Fruit fly (Drosophila melanogaster): ENCODE results near the gene osk.

Gene osk

DNA sequence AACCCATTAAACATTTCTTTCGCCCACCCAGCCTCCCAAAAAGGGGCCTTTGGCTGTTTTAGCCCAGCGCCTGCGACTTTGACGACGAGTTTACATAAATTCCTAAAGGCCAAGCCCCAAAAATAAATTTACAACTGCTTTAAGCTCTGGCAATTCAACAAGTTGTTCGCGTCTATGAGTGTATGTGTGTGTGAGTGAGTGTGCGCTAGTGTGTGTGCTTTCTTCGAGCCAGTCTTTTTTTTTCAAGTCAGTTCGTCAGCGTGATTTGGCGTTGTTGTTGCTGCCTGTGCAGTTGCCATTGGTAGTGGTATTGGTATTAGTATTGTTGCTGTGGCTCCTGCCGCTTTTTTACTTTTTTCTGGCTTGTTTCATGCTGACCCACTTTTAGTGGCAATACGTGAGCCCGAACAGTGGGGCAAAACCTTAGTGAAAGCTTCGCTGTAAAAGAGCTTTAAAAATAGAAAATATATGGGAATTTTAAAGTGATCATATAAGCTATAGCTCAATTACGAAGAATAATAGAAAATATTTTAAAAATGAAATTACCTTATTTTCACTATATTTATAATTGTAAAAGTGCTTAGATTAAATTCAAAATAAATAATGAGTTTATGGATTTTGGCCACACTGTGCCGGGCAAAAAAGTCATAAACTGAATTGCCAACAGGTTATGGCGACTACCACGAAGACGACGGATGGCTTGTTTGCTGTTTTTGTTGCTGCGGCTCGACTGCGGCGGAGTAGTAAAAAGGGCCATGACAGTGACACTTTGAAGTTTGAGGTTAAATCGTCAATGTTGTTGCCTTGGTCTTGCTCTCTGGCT lies 10.8 kb downstream of the osk start:
- TF ChIP-seq CG17801 (GFP tag; optimal IDR thresholded peaks at IDR 0.05; ENCODE audit: partially characterized antibody), result no peak

- no peak for TF ChIP-seq CG17801 (GFP tag; optimal IDR thresholded peaks at IDR 0.05; ENCODE audit: partially characterized antibody)
These were observed 11.5 kb downstream of the osk start for dm6 chr3R:8946429-8946828.

- TF ChIP-seq CG17801 (GFP tag; optimal IDR thresholded peaks at IDR 0.05; ENCODE audit: partially characterized antibody), result no peak
These were observed 13.0 kb downstream of the osk start for dm6 chr3R:8947757-8948428.

DNA sequence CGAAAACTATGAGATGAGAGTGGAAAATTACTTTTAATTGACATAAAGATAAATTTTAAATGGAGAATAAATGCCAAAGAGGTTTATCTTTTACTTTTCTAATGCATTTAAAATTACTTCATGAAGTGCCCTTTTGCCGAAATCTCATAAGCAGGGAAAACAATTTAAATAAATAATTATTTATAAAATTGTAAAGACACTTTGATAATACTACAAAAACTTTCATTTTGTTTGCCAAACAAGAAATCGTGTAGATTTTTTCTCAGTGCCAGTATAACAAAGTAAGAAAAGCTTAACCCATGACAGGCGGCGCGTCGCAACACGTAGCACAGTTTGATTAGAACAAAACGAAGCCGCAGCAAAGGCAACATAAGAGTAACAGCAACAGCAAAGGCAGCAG lies 13.9 kb downstream of the osk start:
- no peak for TF ChIP-seq CG17801 (GFP tag; optimal IDR thresholded peaks at IDR 0.05; ENCODE audit: partially characterized antibody)

DNA sequence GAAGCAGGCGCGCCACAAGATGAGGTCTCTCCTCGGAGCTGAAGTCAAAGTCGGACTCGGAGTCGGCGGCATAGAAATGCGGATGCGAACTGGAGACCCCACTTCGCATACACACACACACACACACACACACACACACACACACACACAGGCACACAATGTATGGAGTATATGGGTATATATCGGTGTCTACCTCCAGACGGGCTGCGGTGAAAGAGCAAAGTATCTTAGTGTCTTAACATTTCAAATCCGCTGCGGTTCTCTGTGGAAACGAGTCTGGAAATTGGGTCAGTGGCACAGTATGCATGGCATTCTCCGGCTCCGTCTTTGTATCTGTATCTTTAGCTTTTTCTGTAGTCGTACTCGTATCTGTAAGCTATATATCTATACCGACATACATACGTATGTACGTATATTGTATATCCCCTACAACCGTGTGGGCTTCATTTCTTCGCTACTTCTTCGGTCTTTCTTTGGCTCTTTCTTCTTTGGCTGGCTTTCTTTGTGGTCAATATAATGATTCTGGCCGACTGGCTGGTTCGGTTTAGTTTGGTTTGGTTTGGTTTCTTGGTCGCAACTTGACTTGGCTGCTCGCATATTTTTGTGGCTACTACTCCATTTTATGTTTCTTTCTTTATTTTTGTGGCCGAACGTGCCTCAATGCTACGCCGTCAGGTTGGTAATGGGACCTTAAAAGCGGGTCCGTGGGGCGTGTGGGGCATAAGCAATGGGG lies 14.6 kb downstream of the osk start:
- no peak for TF ChIP-seq CG17801 (GFP tag; optimal IDR thresholded peaks at IDR 0.05; ENCODE audit: partially characterized antibody)

DNA sequence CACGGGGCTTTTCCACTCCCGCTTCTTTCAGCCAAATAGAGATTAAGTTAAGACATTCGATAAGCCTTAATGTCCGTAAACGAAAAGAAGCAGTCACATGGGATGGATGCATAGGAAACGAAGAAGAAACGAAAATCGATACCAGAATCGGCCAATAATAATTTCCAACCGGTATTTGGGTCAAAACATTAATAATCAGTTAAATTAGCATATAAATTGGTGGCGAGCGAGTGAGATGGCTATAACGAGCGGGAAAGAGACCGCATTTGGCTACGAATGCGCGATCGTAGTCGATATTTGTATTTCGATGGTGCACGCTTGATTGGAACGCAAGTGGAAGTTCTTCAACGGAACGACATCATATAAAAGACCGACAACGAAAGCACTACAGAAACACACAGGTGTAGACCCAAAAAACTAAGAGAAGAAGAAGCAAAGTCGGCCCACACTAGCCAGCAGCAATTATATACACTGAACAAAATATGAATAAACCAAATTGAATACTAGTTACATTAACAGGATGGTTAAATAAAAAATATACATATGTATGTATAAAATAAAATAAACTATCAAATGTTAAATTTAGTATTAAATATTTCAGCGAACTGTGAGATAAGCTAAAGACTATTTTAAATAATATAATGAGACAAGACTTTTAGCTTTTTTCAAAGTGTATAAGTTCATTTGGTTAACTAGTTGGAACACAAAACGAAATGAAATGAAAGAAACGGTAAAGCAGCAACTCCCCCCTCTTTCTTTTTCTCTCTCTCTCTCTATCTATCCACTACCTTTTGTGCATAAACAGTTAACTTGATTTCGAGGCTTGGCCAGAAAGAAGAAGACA lies 19.8 kb downstream of the osk start:
- no peak for TF ChIP-seq CG17801 (GFP tag; optimal IDR thresholded peaks at IDR 0.05; ENCODE audit: partially characterized antibody)

DNA sequence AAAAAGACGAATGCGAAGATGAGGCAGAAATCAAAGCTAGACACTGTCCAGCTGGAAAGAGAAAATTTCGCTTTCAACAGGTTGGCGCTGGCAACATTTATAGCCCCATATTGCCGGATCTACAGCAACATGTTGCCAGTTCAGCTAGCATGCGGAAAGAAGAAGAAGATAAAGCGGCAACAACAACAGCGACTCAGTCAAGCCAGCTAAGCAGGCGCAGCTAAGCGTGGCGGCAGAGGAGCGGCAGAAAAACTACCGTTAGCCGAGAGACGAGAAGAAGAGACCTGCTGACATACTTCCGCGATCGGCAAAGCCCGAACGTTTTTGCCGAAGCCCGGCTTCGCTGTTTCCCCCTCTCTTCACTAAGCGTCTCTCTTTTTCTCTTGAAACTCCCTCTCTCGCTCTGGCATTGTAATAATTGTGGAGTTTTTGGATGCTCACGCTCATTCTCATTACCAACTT lies 20.5 kb downstream of the osk start:
- no peak for TF ChIP-seq CG17801 (GFP tag; optimal IDR thresholded peaks at IDR 0.05; ENCODE audit: partially characterized antibody)

- TF ChIP-seq CG17801 (GFP tag; optimal IDR thresholded peaks at IDR 0.05; ENCODE audit: partially characterized antibody), result no peak
These were observed 21.4 kb downstream of the osk start for dm6 chr3R:8956333-8956732.

- no peak for TF ChIP-seq CG17801 (GFP tag; optimal IDR thresholded peaks at IDR 0.05; ENCODE audit: partially characterized antibody)
These were observed 22.8 kb downstream of the osk start for dm6 chr3R:8957739-8958138.

DNA sequence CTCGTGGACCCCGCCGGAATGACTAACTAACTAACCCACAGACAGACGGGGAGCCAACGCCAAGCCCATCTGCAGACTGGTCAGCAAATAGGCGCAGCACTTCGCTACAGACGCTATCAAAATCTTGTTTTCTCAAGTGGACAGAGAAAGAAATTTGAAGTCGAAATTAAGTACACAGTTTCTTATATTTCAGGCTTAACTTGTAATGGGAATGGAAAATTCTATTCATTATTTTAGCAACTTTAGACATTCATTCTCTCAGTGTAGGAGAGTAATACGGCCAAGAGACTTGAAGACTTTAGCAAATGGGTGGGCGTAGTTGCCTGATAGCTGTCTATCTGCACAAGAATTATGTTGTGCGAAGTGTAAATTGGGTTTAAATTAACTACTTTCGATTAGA lies 23.4 kb downstream of the osk start:
- TF ChIP-seq CG17801 (GFP tag; optimal IDR thresholded peaks at IDR 0.05; ENCODE audit: partially characterized antibody), result no peak

DNA sequence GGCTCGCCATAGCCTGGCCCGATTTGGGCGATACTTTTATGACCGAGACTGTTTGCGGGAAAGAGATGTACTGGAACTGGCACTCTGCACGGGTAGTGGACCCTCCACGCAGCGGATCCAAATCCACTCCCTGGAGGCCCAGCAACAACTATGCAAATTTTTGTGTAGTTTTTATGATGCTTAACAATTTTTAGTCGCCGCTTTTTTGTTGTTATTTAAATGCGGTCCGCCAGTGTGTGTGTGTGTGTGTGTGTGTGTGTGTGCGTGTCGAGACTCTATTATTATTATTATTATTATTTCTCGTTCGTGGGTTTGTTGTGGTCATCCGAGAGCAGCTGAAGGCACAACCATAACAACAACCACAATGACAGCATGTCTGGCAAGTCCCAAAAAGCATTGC lies 24.2 kb downstream of the osk start:
- no peak for TF ChIP-seq CG17801 (GFP tag; optimal IDR thresholded peaks at IDR 0.05; ENCODE audit: partially characterized antibody)

- no peak for TF ChIP-seq CG17801 (GFP tag; optimal IDR thresholded peaks at IDR 0.05; ENCODE audit: partially characterized antibody)
These were observed 25.4 kb downstream of the osk start for dm6 chr3R:8960329-8960728.

DNA sequence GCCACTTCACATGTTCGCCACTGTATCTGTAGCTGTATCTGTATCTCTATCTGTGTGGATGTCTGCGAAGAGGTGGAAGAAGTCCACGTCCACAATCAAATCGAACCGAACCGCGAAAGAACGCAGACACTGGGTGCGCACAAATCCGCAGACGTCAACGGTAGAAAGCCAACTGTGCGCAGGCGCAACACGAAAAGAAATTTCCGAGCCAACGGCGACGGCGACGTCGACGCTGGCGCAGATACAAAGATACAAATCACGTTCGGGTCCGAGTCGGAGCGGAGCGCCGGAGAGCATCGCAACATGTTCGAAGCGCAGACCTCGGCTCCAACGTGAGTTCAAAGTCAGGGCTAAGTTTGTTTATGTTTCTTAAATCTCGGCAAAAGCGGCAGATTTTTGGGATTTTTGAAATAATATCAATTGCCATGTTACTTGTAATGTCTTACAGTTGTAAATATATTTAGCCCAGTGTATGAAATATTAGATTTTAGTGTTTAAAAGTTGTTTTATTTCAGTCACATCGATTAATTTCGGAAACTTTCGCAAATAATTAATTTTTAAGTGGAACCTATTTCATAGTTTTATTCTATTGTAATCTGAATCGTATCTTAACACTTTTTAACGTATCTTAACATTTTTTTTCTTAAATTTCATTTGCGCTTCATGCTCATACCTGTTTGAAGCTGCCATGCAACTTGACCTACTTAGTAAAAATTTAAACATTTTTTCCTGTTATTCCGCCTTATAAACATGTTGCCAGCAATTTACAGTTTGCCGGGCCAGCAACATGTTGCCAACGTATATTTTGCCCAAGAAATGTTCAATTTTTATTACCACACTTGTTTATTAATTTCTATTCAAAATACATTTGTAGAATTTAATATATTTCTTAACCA lies 28.2 kb downstream of the osk start, which contains the start of gene ich:
ich (minus strand) TSS at position 178 of the 896 bp plus-strand sequence.
- no peak for TF ChIP-seq CG17801 (GFP tag; optimal IDR thresholded peaks at IDR 0.05; ENCODE audit: partially characterized antibody)

Data from ovary, adult (tissue).